Worm (Caenorhabditis elegans) whole organism, midembryonic: Measurements from ENCODE around the gene C04E6.4.

ENCODE experiments used
- cog-1 ChIP-seq: sonication (generic microtip); optimal IDR thresholded peaks from 2 replicates; lab custom pipeline; 2016; ENCODE audit warnings: missing genetic modification characterization, missing compliant biosample characterization
- flt-1 ChIP-seq: fragments of 200-800 bp; sonication (Bioruptor generic); IDR thresholded peaks from 2 replicates; pipeline ENCODE4 v1.3.6; 2022; ENCODE audit warnings: missing genetic modification characterization, missing compliant biosample characterization
- klf-2 ChIP-seq: fragments of 200-800 bp; sonication (Bioruptor generic); conservative IDR thresholded peaks from 2 replicates; pipeline ENCODE4 v1.3.6; 2022; ENCODE audit warnings: missing genetic modification reagents, missing genetic modification characterization, missing compliant biosample characterization
- med-1 ChIP-seq: sonication (generic microtip); optimal IDR thresholded peaks from 2 replicates; lab custom pipeline; 2017; ENCODE audit warnings: missing genetic modification characterization, mild to moderate bottlenecking, missing compliant biosample characterization, antibody characterized with exemption, missing genetic modification reagents; ENCODE audit not compliant: insufficient read depth
- ref-1 ChIP-seq: fragments of 200-800 bp; sonication (Bioruptor generic); conservative IDR thresholded peaks from 2 replicates; pipeline ENCODE4 v1.3.6; 2022; ENCODE audit warnings: missing genetic modification reagents, missing genetic modification characterization, missing compliant biosample characterization
- tab-1 ChIP-seq: fragments of 200-800 bp; sonication (Bioruptor generic); IDR thresholded peaks from 2 replicates; pipeline ENCODE4 v1.3.6; 2022; ENCODE audit warnings: missing genetic modification characterization, missing compliant biosample characterization

DNA sequence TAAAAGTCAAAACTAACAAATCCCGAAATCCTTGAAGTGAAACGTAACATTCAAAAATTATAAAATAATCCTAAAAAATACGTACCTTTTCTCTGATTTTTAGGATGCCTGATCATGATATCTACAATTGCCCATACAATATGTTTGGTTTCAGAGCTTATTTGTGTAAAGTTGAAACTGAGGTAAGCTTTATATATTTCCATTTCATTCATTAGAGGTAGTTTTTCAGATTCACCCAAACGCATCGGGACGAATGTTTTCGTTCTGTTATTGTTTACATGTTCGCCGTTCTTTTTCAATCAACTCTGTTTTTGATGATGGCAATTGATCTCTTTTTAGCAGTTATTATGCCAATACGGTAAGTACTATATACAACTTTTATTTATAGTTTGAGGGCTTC lies 20.8 kb downstream of the C04E6.4 start:
- no peak for TF ChIP-seq klf-2
- no peak for TF ChIP-seq med-1 (GFP tag; lab: Kevin White, UChicago)
- TF ChIP-seq cog-1 (tag; lab: Kevin White, UChicago) = no peak
- TF ChIP-seq ref-1 (GFP tag; lab: Robert Waterston, UW) = no peak
- no peak for TF ChIP-seq flt-1 (GFP tag; lab: Robert Waterston, UW)
- no peak for TF ChIP-seq tab-1 (GFP tag; lab: Robert Waterston, UW)
